Worm (Caenorhabditis elegans): ENCODE measurements around the gene itm-2.
A peak's percentile ranks its signal among the peaks of the same experiment; 100 is the strongest.

The itm-2 gene

DNA sequence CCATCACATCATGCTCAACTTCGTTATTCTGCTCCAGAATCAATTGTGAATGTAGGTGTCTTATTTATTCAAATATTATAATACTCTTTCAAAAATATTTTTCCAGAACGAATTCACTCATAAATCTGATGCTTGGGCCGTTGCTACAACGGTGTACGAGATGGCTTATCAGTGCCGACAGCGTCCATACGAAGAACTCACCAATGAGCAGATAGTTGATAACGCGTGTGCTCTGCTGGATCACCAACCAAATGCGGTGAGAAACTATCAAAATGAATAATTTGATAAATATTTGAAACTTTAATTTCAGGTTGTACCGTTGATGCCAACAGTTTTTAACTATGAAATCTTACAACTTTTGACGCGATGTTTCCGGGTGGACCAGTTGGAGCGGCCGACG is 20.7 kb downstream of the itm-2 start:
- TF ChIP-seq nhr-11 (tag; optimal IDR thresholded peaks at IDR 0.05): no peak
- TF ChIP-seq Y105C5A.15 (GFP tag; IDR thresholded peaks at IDR 0.05): no peak
- TF ChIP-seq tag-97 (GFP tag; IDR thresholded peaks at IDR 0.05): no peak
- TF ChIP-seq zip-2 (tag; optimal IDR thresholded peaks at IDR 0.05): no peak
- no peak for TF ChIP-seq ZK337.2 (GFP tag; IDR thresholded peaks at IDR 0.05)
- TF ChIP-seq daf-16 (GFP tag; optimal IDR thresholded peaks at IDR 0.05): no peak
- TF ChIP-seq daf-16 (tag; optimal IDR thresholded peaks at IDR 0.05): peak; percentile 0
- TF ChIP-seq lin-38 (GFP tag; IDR thresholded peaks at IDR 0.05): no peak
- no peak for TF ChIP-seq ztf-11 (tag; optimal IDR thresholded peaks at IDR 0.05)
- TF ChIP-seq zag-1 (tag; optimal IDR thresholded peaks at IDR 0.05): no peak
- no peak for TF ChIP-seq daf-8 (GFP tag; IDR thresholded peaks at IDR 0.05)
- TF ChIP-seq set-16 (GFP tag; IDR thresholded peaks at IDR 0.05): no peak
- no peak for TF ChIP-seq sdz-12 (GFP tag; optimal IDR thresholded peaks at IDR 0.05)
- no peak for TF ChIP-seq jun-1 (tag; optimal IDR thresholded peaks at IDR 0.05)
- peak; percentile 53 for TF ChIP-seq pqm-1 (tag; optimal IDR thresholded peaks at IDR 0.05)
- TF ChIP-seq ztf-7 (tag; optimal IDR thresholded peaks at IDR 0.05): no peak
- no peak for TF ChIP-seq ctbp-1 (GFP tag; IDR thresholded peaks at IDR 0.05)
- TF ChIP-seq aly-2 (tag; optimal IDR thresholded peaks at IDR 0.05): no peak

DNA sequence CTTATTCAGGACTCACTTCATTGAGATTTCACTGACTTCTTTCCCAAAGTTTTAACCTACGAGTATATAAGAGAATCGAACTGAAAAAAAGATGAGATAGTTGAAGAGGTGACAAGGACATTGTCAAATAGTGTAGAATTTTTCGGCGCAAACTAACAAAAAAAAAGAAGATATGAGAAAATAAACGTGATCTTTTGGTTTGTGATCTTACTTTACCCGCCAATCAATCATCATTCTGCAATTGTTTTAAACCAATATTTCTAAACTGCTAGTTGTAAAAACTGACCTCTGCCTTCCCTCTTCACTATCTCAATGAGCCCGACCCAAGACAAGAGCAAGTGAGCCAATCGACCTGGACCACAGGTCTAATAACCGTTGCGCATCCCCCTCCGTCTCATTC is 21.2 kb downstream of the itm-2 start:
- TF ChIP-seq arid-1 (GFP tag; conservative IDR thresholded peaks at IDR 0.05): no peak
- peak in 1 of 2 experiments; percentile 53 for TF ChIP-seq unc-62 (GFP tag; optimal IDR thresholded peaks at IDR 0.05 in 1 of 2)
- TF ChIP-seq unc-62 (tag; optimal IDR thresholded peaks at IDR 0.05): no peak

DNA sequence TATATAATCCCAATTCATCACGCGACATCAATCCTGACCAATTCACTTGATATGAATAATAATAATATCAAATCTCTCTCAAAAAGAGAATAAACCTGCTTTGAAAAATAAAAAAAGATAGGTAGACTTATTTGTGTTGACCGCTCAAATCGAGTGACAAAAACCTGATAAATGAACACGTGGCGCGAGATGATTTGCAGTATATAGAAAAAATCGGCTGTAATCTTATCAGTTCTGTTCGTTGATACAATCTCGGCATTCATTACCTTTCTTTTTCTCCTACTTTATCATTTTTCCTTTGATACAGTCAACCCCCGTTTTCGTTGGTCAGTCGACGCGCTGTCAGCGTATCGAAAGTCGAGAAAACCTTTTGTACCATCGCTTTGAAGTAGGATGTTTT is 22.3 kb downstream of the itm-2 start:
- TF ChIP-seq lin-1 (GFP tag; IDR thresholded peaks at IDR 0.05) (peak; percentile 47; the same call in 1 of the 2 replicates), gei-8 (GFP tag; optimal IDR thresholded peaks at IDR 0.05) (no peak), fos-1 (tag; optimal IDR thresholded peaks at IDR 0.05) (no peak), mes-2 (tag; optimal IDR thresholded peaks at IDR 0.05; ENCODE audit: poor library complexity, severe bottlenecking) (no peak), hlh-11 (tag; optimal IDR thresholded peaks at IDR 0.05) (peak; percentile 82), mxl-3 (GFP tag; optimal IDR thresholded peaks at IDR 0.05) (peak; percentile 96), pqm-1 (tag; optimal IDR thresholded peaks at IDR 0.05) (peak; percentile 57), dve-1 (tag; optimal IDR thresholded peaks at IDR 0.05; ENCODE audit: insufficient read depth) (peak; percentile 82), mep-1 (tag; optimal IDR thresholded peaks at IDR 0.05) (peak; percentile 10), nhr-77 (tag; optimal IDR thresholded peaks at IDR 0.05) (peak; percentile 29), ceh-20 (GFP tag; IDR thresholded peaks at IDR 0.05) (peak; percentile 56; the same call in 1 of the 2 replicates), jun-1 (tag; optimal IDR thresholded peaks at IDR 0.05) (no peak), daf-16 (GFP tag; optimal IDR thresholded peaks at IDR 0.05) (peak in 1 of 2 experiments; percentile 25), daf-16 (tag; optimal IDR thresholded peaks at IDR 0.05) (peak; percentile 89), hlh-30 (tag; optimal IDR thresholded peaks at IDR 0.05; ENCODE audit: insufficient read depth) (peak; percentile 77), php-3 (GFP tag; IDR thresholded peaks at IDR 0.05) (peak; percentile 78), dmd-6 (GFP tag; IDR thresholded peaks at IDR 0.05) (peak; percentile 94), nhr-11 (tag; optimal IDR thresholded peaks at IDR 0.05) (no peak), nhr-28 (tag; optimal IDR thresholded peaks at IDR 0.05) (peak; percentile 85), mdl-1 (tag; optimal IDR thresholded peaks at IDR 0.05) (peak in 1 of 2 experiments; percentile 73), R02D3.7 (tag; optimal IDR thresholded peaks at IDR 0.05) (no peak), unc-62 (GFP tag; optimal IDR thresholded peaks at IDR 0.05 in 1 of 2) (peak in 1 of 2 experiments; percentile 4), unc-62 (tag; optimal IDR thresholded peaks at IDR 0.05) (no peak), zfp-3 (GFP tag; conservative IDR thresholded peaks at IDR 0.05) (no peak), F10B5.3 (tag; optimal IDR thresholded peaks at IDR 0.05) (no peak), cey-2 (tag; optimal IDR thresholded peaks at IDR 0.05; ENCODE audit: borderline replicate concordance, insufficient read depth) (peak; percentile 62), nhr-102 (tag; optimal IDR thresholded peaks at IDR 0.05) (peak; percentile 32), lin-38 (GFP tag; IDR thresholded peaks at IDR 0.05) (no peak), tra-1 (GFP tag; IDR thresholded peaks at IDR 0.05) (peak; percentile 88), nhr-25 (tag; optimal IDR thresholded peaks at IDR 0.05; ENCODE audit: borderline replicate concordance, insufficient read depth) (no peak)

Data from whole organism, L4 larva.